Fruit fly (Drosophila melanogaster) whole organism, embryonic: ENCODE results near the gene CG42759.

Experiments
- Atf-2 ChIP-seq: fragments of 200-800 bp; sonication (Bioruptor generic); optimal IDR thresholded peaks from 2 replicates; lab custom pipeline; 2016; ENCODE audit warnings: missing biosample characterization, missing genetic modification characterization
- CG11093 ChIP-seq: fragments of 200-800 bp; sonication (Bioruptor generic); IDR thresholded peaks from 3 replicates; pipeline ENCODE4 v1.3.6; 2022; ENCODE audit warnings: missing biosample characterization, missing genetic modification characterization
- CG11504 ChIP-seq: fragments of 200-800 bp; sonication (Bioruptor generic); optimal IDR thresholded peaks from 3 replicates; lab custom pipeline; 2019; ENCODE audit warnings: missing biosample characterization, mild to moderate bottlenecking, missing genetic modification characterization, moderate library complexity
- CG12391 ChIP-seq: fragments of 200-800 bp; sonication (Bioruptor generic); optimal IDR thresholded peaks from 3 replicates; lab custom pipeline; 2018; ENCODE audit warnings: missing biosample characterization, mild to moderate bottlenecking, missing genetic modification characterization, moderate library complexity
- CG15269 ChIP-seq: fragments of 200-800 bp; sonication (Bioruptor generic); optimal IDR thresholded peaks from 2 replicates; lab custom pipeline; 2018; ENCODE audit warnings: missing biosample characterization, mild to moderate bottlenecking, missing genetic modification characterization, moderate library complexity
- CG15514 ChIP-seq: fragments of 200-800 bp; sonication (Bioruptor generic); optimal IDR thresholded peaks from 3 replicates; lab custom pipeline; 2017; ENCODE audit warnings: missing biosample characterization, missing genetic modification characterization, mild to moderate bottlenecking, moderate library complexity, missing genetic modification reagents
- CG17359 ChIP-seq: fragments of 200-800 bp; sonication (Bioruptor generic); optimal IDR thresholded peaks from 3 replicates; lab custom pipeline; 2018; ENCODE audit warnings: missing biosample characterization, mild to moderate bottlenecking, missing genetic modification characterization, moderate library complexity
- CG18262 ChIP-seq: fragments of 200-800 bp; optimal IDR thresholded peaks from 3 replicates; lab custom pipeline; 2019; ENCODE audit warnings: missing biosample characterization, mild to moderate bottlenecking, missing genetic modification characterization, moderate library complexity
- CG1832 ChIP-seq: fragments of 200-800 bp; sonication (Bioruptor generic); optimal IDR thresholded peaks from 2 replicates; lab custom pipeline; 2017; ENCODE audit warnings: missing biosample characterization, mild to moderate bottlenecking, missing genetic modification characterization, inconsistent platforms
- CG2116 ChIP-seq: fragments of 200-800 bp; sonication (Bioruptor generic); optimal IDR thresholded peaks from 3 replicates; lab custom pipeline; 2018; ENCODE audit warnings: missing biosample characterization, mild to moderate bottlenecking, missing genetic modification characterization
- CG2120 ChIP-seq: fragments of 200-800 bp; sonication (Bioruptor generic); optimal IDR thresholded peaks from 3 replicates; lab custom pipeline; 2016; ENCODE audit warnings: missing biosample characterization, missing genetic modification characterization
- CG2678 ChIP-seq: fragments of 200-800 bp; sonication (Bioruptor generic); optimal IDR thresholded peaks from 3 replicates; lab custom pipeline; 2019; ENCODE audit warnings: missing biosample characterization, mild to moderate bottlenecking, missing genetic modification characterization, moderate library complexity
- CG30403 ChIP-seq: fragments of 200-800 bp; sonication (Bioruptor generic); optimal IDR thresholded peaks from 3 replicates; lab custom pipeline; 2016; ENCODE audit warnings: missing biosample characterization, missing genetic modification characterization
- CG31388 ChIP-seq: fragments of 200-800 bp; sonication (Bioruptor generic); optimal IDR thresholded peaks from 2 replicates; lab custom pipeline; 2016; ENCODE audit warnings: missing biosample characterization, missing genetic modification characterization
- CG31441 ChIP-seq: fragments of 200-800 bp; sonication (Bioruptor generic); IDR thresholded peaks from 2 replicates; pipeline ENCODE4 v1.3.6; 2022; ENCODE audit warnings: missing biosample characterization, missing genetic modification characterization
- CG3163 ChIP-seq: fragments of 200-800 bp; sonication (Bioruptor generic); optimal IDR thresholded peaks from 3 replicates; lab custom pipeline; 2016; ENCODE audit warnings: missing biosample characterization, missing genetic modification characterization
- CG32532 ChIP-seq: fragments of 200-800 bp; sonication (Bioruptor generic); IDR thresholded peaks from 2 replicates; pipeline ENCODE4 v1.3.6; 2022; ENCODE audit warnings: missing biosample characterization, missing genetic modification characterization
- CG32772 ChIP-seq: fragments of 200-800 bp; sonication (Bioruptor generic); IDR thresholded peaks from 2 replicates; pipeline ENCODE4 v1.3.6; 2022; ENCODE audit warnings: missing biosample characterization, missing genetic modification characterization
- CG33213 ChIP-seq: fragments of 200-800 bp; sonication (Bioruptor generic); optimal IDR thresholded peaks from 3 replicates; lab custom pipeline; 2016; ENCODE audit warnings: missing biosample characterization, missing genetic modification characterization
- CG6765 ChIP-seq: fragments of 200-800 bp; sonication (Bioruptor generic); optimal IDR thresholded peaks from 3 replicates; lab custom pipeline; 2017; ENCODE audit warnings: missing biosample characterization, mild to moderate bottlenecking, missing genetic modification characterization
- CG8924 ChIP-seq: fragments of 200-800 bp; optimal IDR thresholded peaks from 3 replicates; lab custom pipeline; 2019; ENCODE audit warnings: missing biosample characterization, mild to moderate bottlenecking, missing genetic modification characterization, moderate library complexity
- Dp ChIP-seq: fragments of 200-800 bp; sonication (Bioruptor generic); optimal IDR thresholded peaks from 2 replicates; lab custom pipeline; 2018; ENCODE audit warnings: missing biosample characterization, mild to moderate bottlenecking, missing genetic modification characterization, moderate library complexity
- Drgx ChIP-seq: fragments of 200-800 bp; sonication (Bioruptor generic); IDR thresholded peaks from 2 replicates; pipeline ENCODE4 v1.3.6; 2022; ENCODE audit warnings: missing biosample characterization, missing genetic modification characterization
- Hmr ChIP-seq: fragments of 200-800 bp; sonication (Bioruptor generic); optimal IDR thresholded peaks from 3 replicates; lab custom pipeline; 2017; ENCODE audit warnings: mild to moderate bottlenecking, missing biosample characterization, missing genetic modification reagents, missing genetic modification characterization
- Hr51 ChIP-seq, 2 experiments: fragments of 200-800 bp; sonication (Bioruptor generic); optimal IDR thresholded peaks; 2 replicates in 1 of 2; 3 replicates in 1 of 2; lab custom pipeline; 2016 to 2018; ENCODE audit warnings: missing biosample characterization in 2 of 2, missing genetic modification characterization in 2 of 2, mild to moderate bottlenecking in 1 of 2, moderate library complexity in 1 of 2
- Mad ChIP-seq: fragments of 200-800 bp; sonication (Bioruptor generic); optimal IDR thresholded peaks from 2 replicates; lab custom pipeline; 2016; ENCODE audit warnings: missing biosample characterization, missing genetic modification characterization
- Meics ChIP-seq: fragments of 200-800 bp; sonication (Bioruptor generic); optimal IDR thresholded peaks from 2 replicates; lab custom pipeline; 2017; ENCODE audit warnings: missing biosample characterization, mild to moderate bottlenecking, missing genetic modification characterization
- Sin3A ChIP-seq: fragments of >200 bp; optimal IDR thresholded peaks from 2 replicates; lab custom pipeline; 2018
- Trl ChIP-seq, 3 experiments: fragments of >200 bp in 2 of 3; fragments of 200-800 bp in 1 of 3; sonication (Bioruptor generic) in 1 of 3; optimal IDR thresholded peaks; 2 replicates in 1 of 3; 3 replicates in 2 of 3; lab custom pipeline; 2016 to 2017; ENCODE audit warnings: missing biosample characterization in 1 of 3, missing genetic modification characterization in 1 of 3
- Vsx1 ChIP-seq: fragments of 200-800 bp; sonication (Bioruptor generic); optimal IDR thresholded peaks from 2 replicates; lab custom pipeline; 2017; ENCODE audit warnings: missing biosample characterization, mild to moderate bottlenecking, missing genetic modification characterization, missing genetic modification reagents
- bsh ChIP-seq, 2 experiments: fragments of 200-800 bp; sonication (Bioruptor generic); optimal IDR thresholded peaks; 2 replicates each; lab custom pipeline; 2017 to 2018; ENCODE audit warnings: mild to moderate bottlenecking in 2 of 2, missing biosample characterization in 2 of 2, missing genetic modification characterization in 2 of 2, moderate library complexity in 1 of 2
- cg ChIP-seq: fragments of 200-800 bp; sonication (Bioruptor generic); optimal IDR thresholded peaks from 3 replicates; lab custom pipeline; 2019; ENCODE audit warnings: missing biosample characterization, mild to moderate bottlenecking, missing genetic modification characterization, moderate library complexity
- dmrt99B ChIP-seq: fragments of 200-800 bp; sonication (Bioruptor generic); optimal IDR thresholded peaks from 2 replicates; lab custom pipeline; 2018; ENCODE audit warnings: missing biosample characterization, mild to moderate bottlenecking, missing genetic modification characterization, moderate library complexity
- dpn ChIP-seq, 2 experiments: fragments of 200-800 bp; sonication (Bioruptor generic); optimal IDR thresholded peaks; 3 replicates each; lab custom pipeline; 2016; ENCODE audit warnings: missing biosample characterization in 2 of 2, missing genetic modification characterization in 2 of 2
- eve ChIP-seq, 2 experiments: fragments of >200 bp; optimal IDR thresholded peaks; 2 replicates each; lab custom pipeline; 2017; ENCODE audit warnings: missing biosample characterization in 2 of 2, missing genetic modification characterization in 2 of 2
- ewg ChIP-seq: fragments of 200-800 bp; sonication (Bioruptor generic); optimal IDR thresholded peaks from 3 replicates; lab custom pipeline; 2017; ENCODE audit warnings: mild to moderate bottlenecking, missing biosample characterization, missing genetic modification reagents, missing genetic modification characterization
- gem ChIP-seq: fragments of 200-800 bp; sonication (Bioruptor generic); optimal IDR thresholded peaks from 2 replicates; lab custom pipeline; 2019; ENCODE audit warnings: missing biosample characterization, mild to moderate bottlenecking, missing genetic modification characterization, moderate library complexity
- ind ChIP-seq: fragments of 200-800 bp; sonication (Bioruptor generic); optimal IDR thresholded peaks from 3 replicates; lab custom pipeline; 2016; ENCODE audit warnings: missing biosample characterization, missing genetic modification characterization
- klu ChIP-seq: fragments of 200-800 bp; sonication (Bioruptor generic); IDR thresholded peaks from 2 replicates; pipeline ENCODE4 v1.3.6; 2022; ENCODE audit warnings: missing biosample characterization, missing genetic modification characterization
- mirr ChIP-seq: fragments of 200-800 bp; sonication (Bioruptor generic); optimal IDR thresholded peaks from 3 replicates; lab custom pipeline; 2018; ENCODE audit warnings: missing biosample characterization, mild to moderate bottlenecking, missing genetic modification characterization
- phol ChIP-seq: fragments of 200-800 bp; sonication (Bioruptor generic); optimal IDR thresholded peaks from 3 replicates; lab custom pipeline; 2018; ENCODE audit warnings: missing biosample characterization, mild to moderate bottlenecking, missing genetic modification characterization, moderate library complexity
- pros ChIP-seq: fragments of 200-800 bp; sonication (Bioruptor generic); optimal IDR thresholded peaks from 3 replicates; lab custom pipeline; 2019; ENCODE audit warnings: missing biosample characterization, mild to moderate bottlenecking, missing genetic modification characterization, moderate library complexity
- rib ChIP-seq: fragments of 200-800 bp; sonication (Bioruptor generic); IDR thresholded peaks from 2 replicates; pipeline ENCODE4 v1.3.6; 2022; ENCODE audit warnings: missing biosample characterization, missing genetic modification characterization
- sens ChIP-seq: fragments of 200-800 bp; sonication (Bioruptor generic); peaks from one replicate; lab custom pipeline; 2016; ENCODE audit warnings: missing biosample characterization, missing genetic modification characterization
- stwl ChIP-seq: fragments of 200-800 bp; sonication (Bioruptor generic); optimal IDR thresholded peaks from 3 replicates; lab custom pipeline; 2018; ENCODE audit warnings: missing biosample characterization, mild to moderate bottlenecking, missing genetic modification characterization, moderate library complexity
- tin ChIP-seq: fragments of 200-800 bp; sonication (Bioruptor generic); optimal IDR thresholded peaks from 3 replicates; lab custom pipeline; 2016; ENCODE audit warnings: missing biosample characterization, missing genetic modification characterization
- unpg ChIP-seq: fragments of 200-800 bp; sonication (Bioruptor generic); optimal IDR thresholded peaks from 3 replicates; lab custom pipeline; 2018; ENCODE audit warnings: missing biosample characterization, mild to moderate bottlenecking, missing genetic modification characterization, moderate library complexity

CG42759 gene

DNA sequence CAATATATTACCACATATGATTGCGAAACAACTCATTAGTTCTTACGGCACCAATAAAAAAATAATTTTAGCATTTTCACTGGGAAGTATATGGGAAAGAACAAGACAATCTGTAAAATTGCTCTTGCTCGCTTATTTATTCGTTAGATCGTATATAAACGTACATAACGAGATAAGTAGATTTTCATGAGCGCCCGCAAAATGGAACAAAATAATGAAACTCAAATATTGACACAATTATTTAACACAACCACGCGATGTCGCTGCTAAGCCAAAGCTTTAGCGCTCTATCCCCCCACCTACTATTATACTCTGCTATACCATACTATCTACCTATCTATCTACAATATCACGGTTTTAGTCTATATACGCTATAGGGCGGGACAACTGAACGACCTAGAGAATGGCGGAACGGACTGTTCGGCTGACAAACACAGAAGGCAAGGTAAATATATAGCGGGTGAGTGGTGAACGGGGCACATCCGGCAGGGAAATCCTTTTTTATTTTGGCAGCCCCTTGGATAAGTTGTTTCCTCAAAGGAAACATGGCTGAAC, 11.8 kb upstream of the CG42759 start (continued):
- TF ChIP-seq CG31388 (GFP tag; lab: Kevin White, UChicago) = no peak
- peak; percentile 30 for TF ChIP-seq Hmr (GFP tag; lab: Kevin White, UChicago)
- TF ChIP-seq CG15514 (GFP tag; lab: Kevin White, UChicago) = peak; percentile 16
- TF ChIP-seq mirr (GFP tag; lab: Kevin White, UChicago) = peak; percentile 47
- no peak for TF ChIP-seq CG11093 (GFP tag; lab: Robert Waterston, UW)
- peak; percentile 49 for TF ChIP-seq CG6765
- no peak for TF ChIP-seq Sin3A

- peak; percentile 49 for TF ChIP-seq sens (GFP tag; lab: Kevin White, UChicago)
- TF ChIP-seq CG33213 (GFP tag; lab: Kevin White, UChicago) = no peak
- peak; percentile 15 for TF ChIP-seq CG8924 (tag; lab: Kevin White, UChicago)
- peak; percentile 30 for TF ChIP-seq CG30403 (GFP tag; lab: Kevin White, UChicago)
- TF ChIP-seq eve (GFP tag; optimal IDR thresholded peaks at IDR 0.05; lab: Kevin White, UChicago) = peak in 1 of 2 experiments; percentile 55
- peak; percentile 47 for TF ChIP-seq Drgx
- TF ChIP-seq CG11504 (tag; lab: Kevin White, UChicago) = peak; percentile 35
- TF ChIP-seq CG15269 = peak; percentile 8
- peak; percentile 10 for TF ChIP-seq ind
- peak; percentile 46 for TF ChIP-seq gem (tag; lab: Kevin White, UChicago)
- no peak for TF ChIP-seq Mad (GFP tag; lab: Kevin White, UChicago)
- peak; percentile 33 for TF ChIP-seq dmrt99B (tag; lab: Kevin White, UChicago)
- TF ChIP-seq Vsx1 (GFP tag; lab: Kevin White, UChicago) = peak; percentile 31
- TF ChIP-seq CG2678 (tag; lab: Kevin White, UChicago) = peak; percentile 36
- TF ChIP-seq Hr51 (GFP tag; optimal IDR thresholded peaks at IDR 0.05; lab: Kevin White, UChicago) = peak in 1 of 2 experiments; percentile 29
- peak in 1 of 2 experiments; percentile 15 for TF ChIP-seq bsh (GFP tag; optimal IDR thresholded peaks at IDR 0.05; lab: Kevin White, UChicago)
- no peak for TF ChIP-seq cg (GFP tag; lab: Kevin White, UChicago)
- no peak for TF ChIP-seq rib (GFP tag; lab: Robert Waterston, UW)
- TF ChIP-seq CG12391 (tag; lab: Kevin White, UChicago) = peak; percentile 37
- TF ChIP-seq CG32772 (GFP tag; lab: Robert Waterston, UW) = no peak
- TF ChIP-seq Dp (GFP tag; lab: Kevin White, UChicago) = peak; percentile 36
- peak; percentile 69 for TF ChIP-seq CG1832 (GFP tag; lab: Kevin White, UChicago)
- 0 out of 2 replicates have a peak, but pooled peaks have one; percentile 5 for TF ChIP-seq CG32532 (GFP tag; lab: Robert Waterston, UW)
- TF ChIP-seq pros (GFP tag; lab: Kevin White, UChicago) = peak; percentile 93
- peak; percentile 27 for TF ChIP-seq phol (tag; lab: Kevin White, UChicago)
- 0 out of 2 replicates have a peak, but pooled peaks have one; percentile 24 for TF ChIP-seq CG31441 (GFP tag; lab: Robert Waterston, UW)
- TF ChIP-seq Meics (GFP tag; lab: Kevin White, UChicago) = peak; percentile 82
- TF ChIP-seq ewg (GFP tag; lab: Kevin White, UChicago) = peak; percentile 17
- peak; percentile 18 for TF ChIP-seq CG3163 (GFP tag; lab: Kevin White, UChicago)
- TF ChIP-seq CG17359 (tag; lab: Kevin White, UChicago) = peak; percentile 26
- peak; percentile 15 for TF ChIP-seq CG2116
- TF ChIP-seq dpn (GFP tag; optimal IDR thresholded peaks at IDR 0.05; lab: Kevin White, UChicago) = peak in 1 of 2 experiments; percentile 10
- TF ChIP-seq klu (GFP tag; lab: Robert Waterston, UW) = no peak
- peak; percentile 28 for TF ChIP-seq CG2120 (GFP tag; lab: Kevin White, UChicago)
- peak; percentile 12 for TF ChIP-seq CG18262 (tag; lab: Kevin White, UChicago)
- peak; percentile 28 for TF ChIP-seq unpg (GFP tag; lab: Kevin White, UChicago)
- peak; percentile 50 to 71 for TF ChIP-seq Trl (optimal IDR thresholded peaks at IDR 0.05; lab: Kevin White, UChicago)
- TF ChIP-seq Trl (GFP tag; optimal IDR thresholded peaks at IDR 0.05; lab: Kevin White, UChicago) = peak; percentile 8
- TF ChIP-seq Atf-2 (GFP tag; lab: Kevin White, UChicago) = no peak
- TF ChIP-seq tin (GFP tag; lab: Kevin White, UChicago) = peak; percentile 9
- peak; percentile 26 for TF ChIP-seq stwl (tag; lab: Kevin White, UChicago)
Measured at dm6 chr3R:10132906-10133416, 9.9 kb upstream of the CG42759 start.
